Fruit fly (Drosophila melanogaster) S2 (cell line): ENCODE measurements around the gene CG43091.

Experiments used
- CG8478 ChIP-seq: fragments of >200 bp; optimal IDR thresholded peaks from 2 replicates; lab custom pipeline; 2018
- CTCF ChIP-seq, 2 experiments: fragments of >200 bp; optimal IDR thresholded peaks; 2 replicates each; lab custom pipeline; 2018

- TF ChIP-seq CG8478 (lab: Kevin White, UChicago) = no peak
- TF ChIP-seq CTCF (optimal IDR thresholded peaks at IDR 0.05; lab: Kevin White, UChicago) = no peak
Measured at dm6 chr3R:22750039-22750438, 18.5 kb downstream of the CG43091 start.
